In genomic region chr3L:18114038-18114926, dm6 we compare ENCODE assay signal across 1 fruit fly cellular context.
A peak's percentile ranks its signal among the peaks of the same experiment; 100 is the strongest.
TF ChIP-seq lines count a peak whose summit lies in the region.

No protein-coding gene starts in this region.

TF ChIP-seq in whole organism, embryonic, 481 proteins besides CTCF, POLR2A, EP300 and RAD21 (continued from another document and continues in another):
- no peak for TF ChIP-seq hth (optimal IDR thresholded peaks at IDR 0.05; lab: Kevin White, UChicago)
- no peak for TF ChIP-seq ind (GFP tag; optimal IDR thresholded peaks at IDR 0.05; lab: Kevin White, UChicago)
- TF ChIP-seq NC2β (GFP tag; optimal IDR thresholded peaks at IDR 0.05; lab: Kevin White, UChicago) = no peak
- TF ChIP-seq CG15269 (tag; optimal IDR thresholded peaks at IDR 0.05; lab: Kevin White, UChicago) = peak; percentile 73
- TF ChIP-seq Sox100B (GFP tag; optimal IDR thresholded peaks at IDR 0.05; lab: Kevin White, UChicago) = peak; percentile 56
- TF ChIP-seq BEAF-32 (GFP tag; optimal IDR thresholded peaks at IDR 0.05; lab: Kevin White, UChicago) = no peak
- TF ChIP-seq croc (GFP tag; conservative IDR thresholded peaks at IDR 0.05; lab: Robert Waterston, UW) = no peak
- TF ChIP-seq Dad (GFP tag; optimal IDR thresholded peaks at IDR 0.05; lab: Kevin White, UChicago) = no peak
- no peak for TF ChIP-seq CG3995 (GFP tag; optimal IDR thresholded peaks at IDR 0.05; lab: Kevin White, UChicago)
- no peak for TF ChIP-seq CG9215 (GFP tag; IDR thresholded peaks at IDR 0.05; lab: Robert Waterston, UW)
- no peak for TF ChIP-seq fru (optimal IDR thresholded peaks at IDR 0.05; lab: Kevin White, UChicago)
- TF ChIP-seq org-1 (GFP tag; optimal IDR thresholded peaks at IDR 0.05; lab: Kevin White, UChicago) = no peak
- TF ChIP-seq Atf3 (GFP tag; optimal IDR thresholded peaks at IDR 0.05; lab: Kevin White, UChicago) = no peak
- no peak for TF ChIP-seq CG13775 (GFP tag; optimal IDR thresholded peaks at IDR 0.05; lab: Kevin White, UChicago)
- peak; percentile 67 for TF ChIP-seq dysf (GFP tag; IDR thresholded peaks at IDR 0.05; lab: Robert Waterston, UW)
- TF ChIP-seq Taf1 (GFP tag; IDR thresholded peaks at IDR 0.05; lab: Robert Waterston, UW) = 0 out of 2 replicates have a peak, but pooled peaks have one; percentile 26
- TF ChIP-seq Ets97D (GFP tag; optimal IDR thresholded peaks at IDR 0.05; lab: Kevin White, UChicago) = peak; percentile 13
- no peak for TF ChIP-seq z (GFP tag; IDR thresholded peaks at IDR 0.05; lab: Robert Waterston, UW)
- TF ChIP-seq her (GFP tag; optimal IDR thresholded peaks at IDR 0.05; lab: Kevin White, UChicago) = peak; percentile 69
- peak; percentile 84 for TF ChIP-seq lab (GFP tag; optimal IDR thresholded peaks at IDR 0.05; lab: Kevin White, UChicago)
- peak; percentile 49 for TF ChIP-seq CG1233 (GFP tag; optimal IDR thresholded peaks at IDR 0.05; lab: Kevin White, UChicago)
- no peak for TF ChIP-seq sc (optimal IDR thresholded peaks at IDR 0.05; lab: Kevin White, UChicago)
- TF ChIP-seq sc (GFP tag; optimal IDR thresholded peaks at IDR 0.05; lab: Kevin White, UChicago) = no peak
- TF ChIP-seq tgo (GFP tag; IDR thresholded peaks at IDR 0.05; lab: Robert Waterston, UW) = peak; percentile 22; the same call in 2 of the 3 replicates
- TF ChIP-seq CG33557 (GFP tag; optimal IDR thresholded peaks at IDR 0.05; lab: Kevin White, UChicago) = no peak
- TF ChIP-seq kni (GFP tag; optimal IDR thresholded peaks at IDR 0.05; lab: Kevin White, UChicago) = peak; percentile 26
- no peak for TF ChIP-seq Hr78 (GFP tag; optimal IDR thresholded peaks at IDR 0.05; lab: Kevin White, UChicago)
- TF ChIP-seq HmgD (GFP tag; optimal IDR thresholded peaks at IDR 0.05; lab: Kevin White, UChicago) = peak; percentile 43
- TF ChIP-seq shn (GFP tag; optimal IDR thresholded peaks at IDR 0.05; lab: Kevin White, UChicago) = no peak
- no peak for TF ChIP-seq CG1647 (GFP tag; optimal IDR thresholded peaks at IDR 0.05; lab: Kevin White, UChicago)
- no peak for TF ChIP-seq unc-4 (GFP tag; IDR thresholded peaks at IDR 0.05; lab: Robert Waterston, UW; ENCODE audit: partially characterized antibody)
- TF ChIP-seq Ravus (GFP tag; IDR thresholded peaks at IDR 0.05; lab: Robert Waterston, UW) = no peak
- no peak for TF ChIP-seq CG18476 (GFP tag; optimal IDR thresholded peaks at IDR 0.05; lab: Kevin White, UChicago)
- TF ChIP-seq Sox102F (GFP tag; optimal IDR thresholded peaks at IDR 0.05; lab: Kevin White, UChicago) = peak; percentile 76
- TF ChIP-seq Eip74EF (GFP tag; optimal IDR thresholded peaks at IDR 0.05; lab: Kevin White, UChicago) = peak in 1 of 2 experiments; percentile 66
- TF ChIP-seq fd3F (GFP tag; optimal IDR thresholded peaks at IDR 0.05; lab: Kevin White, UChicago) = peak; percentile 22
- peak in 1 of 3 experiments; percentile 10 for TF ChIP-seq lola (GFP tag; optimal IDR thresholded peaks at IDR 0.05; lab: Kevin White, UChicago)
- peak; percentile 59 for TF ChIP-seq PHDP (tag; optimal IDR thresholded peaks at IDR 0.05; lab: Kevin White, UChicago)
- peak; percentile 61; the same call in 1 of the 2 replicates for TF ChIP-seq Atf6 (GFP tag; IDR thresholded peaks at IDR 0.05; lab: Robert Waterston, UW)
- TF ChIP-seq MTF-1 (GFP tag; optimal IDR thresholded peaks at IDR 0.05; lab: Kevin White, UChicago; ENCODE audit: borderline replicate concordance) = peak; percentile 55
- peak; percentile 73 for TF ChIP-seq fd64A (GFP tag; optimal IDR thresholded peaks at IDR 0.05; lab: Kevin White, UChicago)
- TF ChIP-seq CoRest (tag; optimal IDR thresholded peaks at IDR 0.05; lab: Kevin White, UChicago) = peak; percentile 64
- TF ChIP-seq CG11560 (tag; IDR thresholded peaks at IDR 0.05; lab: Robert Waterston, UW) = no peak
- no peak for TF ChIP-seq CG4854 (GFP tag; optimal IDR thresholded peaks at IDR 0.05; lab: Kevin White, UChicago)
- no peak for TF ChIP-seq CG1602 (GFP tag; optimal IDR thresholded peaks at IDR 0.05; lab: Kevin White, UChicago)
- no peak for TF ChIP-seq tio (GFP tag; optimal IDR thresholded peaks at IDR 0.05; lab: Kevin White, UChicago)
- no peak for TF ChIP-seq CG4617 (GFP tag; optimal IDR thresholded peaks at IDR 0.05; lab: Kevin White, UChicago; ENCODE audit: borderline replicate concordance)
- TF ChIP-seq peb (GFP tag; IDR thresholded peaks at IDR 0.05; lab: Robert Waterston, UW) = no peak
- TF ChIP-seq ash1 (GFP tag; optimal IDR thresholded peaks at IDR 0.05; lab: Kevin White, UChicago) = peak; percentile 6
- TF ChIP-seq ems (GFP tag; optimal IDR thresholded peaks at IDR 0.05; lab: Kevin White, UChicago) = peak; percentile 3
- no peak for TF ChIP-seq ab (GFP tag; optimal IDR thresholded peaks at IDR 0.05; lab: Kevin White, UChicago)
- no peak for TF ChIP-seq CG7963 (GFP tag; IDR thresholded peaks at IDR 0.05; lab: Robert Waterston, UW; ENCODE audit: partially characterized antibody)
- no peak for TF ChIP-seq CG43689 (GFP tag; IDR thresholded peaks at IDR 0.05; lab: Robert Waterston, UW)
- TF ChIP-seq CG15514 (GFP tag; optimal IDR thresholded peaks at IDR 0.05; lab: Kevin White, UChicago) = peak; percentile 87
- no peak for TF ChIP-seq esg (GFP tag; conservative IDR thresholded peaks at IDR 0.05; lab: Robert Waterston, UW)
- peak; percentile 53 for TF ChIP-seq CG9437 (GFP tag; optimal IDR thresholded peaks at IDR 0.05; lab: Kevin White, UChicago)
- TF ChIP-seq abd-A (tag; optimal IDR thresholded peaks at IDR 0.05; lab: Kevin White, UChicago) = no peak
- TF ChIP-seq Dip2 (GFP tag; IDR thresholded peaks at IDR 0.05; lab: Robert Waterston, UW) = no peak
- TF ChIP-seq CG1603 (tag; optimal IDR thresholded peaks at IDR 0.05; lab: Kevin White, UChicago) = peak; percentile 37
- no peak for TF ChIP-seq da (GFP tag; optimal IDR thresholded peaks at IDR 0.05; lab: Kevin White, UChicago)
- peak; percentile 61 for TF ChIP-seq CG6765 (GFP tag; optimal IDR thresholded peaks at IDR 0.05; lab: Kevin White, UChicago)
- no peak for TF ChIP-seq CG7786 (GFP tag; optimal IDR thresholded peaks at IDR 0.05; lab: Kevin White, UChicago)
- TF ChIP-seq otp (GFP tag; IDR thresholded peaks at IDR 0.05; lab: Robert Waterston, UW) = no peak
- TF ChIP-seq nom (GFP tag; optimal IDR thresholded peaks at IDR 0.05; lab: Kevin White, UChicago) = peak; percentile 3
- TF ChIP-seq ase (GFP tag; IDR thresholded peaks at IDR 0.05; lab: Robert Waterston, UW) = no peak; the same call in 1 of the 3 replicates
- TF ChIP-seq CG34376 (GFP tag; optimal IDR thresholded peaks at IDR 0.05; lab: Kevin White, UChicago) = peak; percentile 78
- TF ChIP-seq Med (GFP tag; lab: Kevin White, UChicago) = peak; percentile 92
- peak; percentile 0 for TF ChIP-seq maf-S (GFP tag; optimal IDR thresholded peaks at IDR 0.05; lab: Kevin White, UChicago)
- no peak for TF ChIP-seq yki (optimal IDR thresholded peaks at IDR 0.05; lab: Kevin White, UChicago)
- TF ChIP-seq sisA (GFP tag; IDR thresholded peaks at IDR 0.05; lab: Robert Waterston, UW) = no peak
- no peak for TF ChIP-seq CG9609 (GFP tag; optimal IDR thresholded peaks at IDR 0.05; lab: Kevin White, UChicago)
- no peak for TF ChIP-seq CG17568 (GFP tag; optimal IDR thresholded peaks at IDR 0.05; lab: Kevin White, UChicago)
- TF ChIP-seq CG8359 (GFP tag; optimal IDR thresholded peaks at IDR 0.05; lab: Kevin White, UChicago; ENCODE audit: borderline replicate concordance) = no peak
- TF ChIP-seq tup (GFP tag; optimal IDR thresholded peaks at IDR 0.05; lab: Kevin White, UChicago) = no peak
- no peak for TF ChIP-seq CG12155 (GFP tag; optimal IDR thresholded peaks at IDR 0.05; lab: Kevin White, UChicago)
- no peak for TF ChIP-seq crp (GFP tag; optimal IDR thresholded peaks at IDR 0.05; lab: Kevin White, UChicago)
- no peak for TF ChIP-seq nerfin-1 (tag; optimal IDR thresholded peaks at IDR 0.05; lab: Kevin White, UChicago)
- no peak for TF ChIP-seq inv (GFP tag; IDR thresholded peaks at IDR 0.05; lab: Robert Waterston, UW; ENCODE audit: partially characterized antibody)
- TF ChIP-seq CG10431 (GFP tag; optimal IDR thresholded peaks at IDR 0.05; lab: Kevin White, UChicago) = peak; percentile 95
- no peak for TF ChIP-seq dpn (GFP tag; optimal IDR thresholded peaks at IDR 0.05; lab: Kevin White, UChicago)
- peak; percentile 75 for TF ChIP-seq caup (GFP tag; optimal IDR thresholded peaks at IDR 0.05; lab: Kevin White, UChicago; ENCODE audit: severe bottlenecking)
- no peak for TF ChIP-seq Six4 (GFP tag; optimal IDR thresholded peaks at IDR 0.05; lab: Kevin White, UChicago)
- no peak for TF ChIP-seq jumu (GFP tag; optimal IDR thresholded peaks at IDR 0.05; lab: Kevin White, UChicago)
- TF ChIP-seq Dip3 (GFP tag; optimal IDR thresholded peaks at IDR 0.05; lab: Kevin White, UChicago) = no peak
- no peak for TF ChIP-seq CG2889 (GFP tag; IDR thresholded peaks at IDR 0.05; lab: Robert Waterston, UW)
- TF ChIP-seq CG6272 (GFP tag; IDR thresholded peaks at IDR 0.05; lab: Robert Waterston, UW) = no peak
- TF ChIP-seq Deaf1 (tag; optimal IDR thresholded peaks at IDR 0.05; lab: Kevin White, UChicago) = no peak
- no peak for TF ChIP-seq danr (GFP tag; IDR thresholded peaks at IDR 0.05; lab: Robert Waterston, UW)
- TF ChIP-seq GATAe (GFP tag; conservative IDR thresholded peaks at IDR 0.05; lab: Robert Waterston, UW) = no peak
- TF ChIP-seq sens (GFP tag; lab: Kevin White, UChicago) = peak; percentile 85
- no peak for TF ChIP-seq az2 (GFP tag; optimal IDR thresholded peaks at IDR 0.05; lab: Kevin White, UChicago)
- peak; percentile 39; the same call in 1 of the 2 replicates for TF ChIP-seq CG4730 (GFP tag; IDR thresholded peaks at IDR 0.05; lab: Robert Waterston, UW)
- TF ChIP-seq Doc3 (GFP tag; IDR thresholded peaks at IDR 0.05; lab: Robert Waterston, UW; ENCODE audit: partially characterized antibody) = no peak
- TF ChIP-seq Adf1 (GFP tag; IDR thresholded peaks at IDR 0.05; lab: Robert Waterston, UW) = peak; percentile 24; the same call in 1 of the 2 replicates
- TF ChIP-seq CG3407 (GFP tag; optimal IDR thresholded peaks at IDR 0.05; lab: Kevin White, UChicago) = no peak
- TF ChIP-seq corto (GFP tag; optimal IDR thresholded peaks at IDR 0.05; lab: Kevin White, UChicago) = no peak
- no peak for TF ChIP-seq hkb (optimal IDR thresholded peaks at IDR 0.05; lab: Kevin White, UChicago)
- TF ChIP-seq hkb (GFP tag; IDR thresholded peaks at IDR 0.05; lab: Robert Waterston, UW) = peak; percentile 53; the same call in 1 of the 2 replicates
- peak; percentile 15 for TF ChIP-seq CG17912 (GFP tag; optimal IDR thresholded peaks at IDR 0.05; lab: Kevin White, UChicago)
- peak; percentile 26 for TF ChIP-seq CG8089 (GFP tag; optimal IDR thresholded peaks at IDR 0.05; lab: Kevin White, UChicago)
- peak; percentile 97 for TF ChIP-seq CG14965 (GFP tag; optimal IDR thresholded peaks at IDR 0.05; lab: Kevin White, UChicago; ENCODE audit: borderline replicate concordance)
- TF ChIP-seq zen2 (GFP tag; IDR thresholded peaks at IDR 0.05; lab: Robert Waterston, UW; ENCODE audit: partially characterized antibody) = no peak
- peak in 1 of 2 experiments; percentile 82 for TF ChIP-seq Hr51 (GFP tag; optimal IDR thresholded peaks at IDR 0.05; lab: Kevin White, UChicago)
- TF ChIP-seq Vsx1 (GFP tag; optimal IDR thresholded peaks at IDR 0.05; lab: Kevin White, UChicago) = no peak
- no peak for TF ChIP-seq MESR4 (GFP tag; optimal IDR thresholded peaks at IDR 0.05; lab: Kevin White, UChicago)
- TF ChIP-seq CG18599 (GFP tag; optimal IDR thresholded peaks at IDR 0.05; lab: Kevin White, UChicago) = peak; percentile 79
- TF ChIP-seq CG15479 (GFP tag; optimal IDR thresholded peaks at IDR 0.05; lab: Kevin White, UChicago) = no peak
- TF ChIP-seq CG3838 (GFP tag; optimal IDR thresholded peaks at IDR 0.05; lab: Kevin White, UChicago) = no peak
- no peak; the same call in 2 of the 3 replicates for TF ChIP-seq sr (GFP tag; IDR thresholded peaks at IDR 0.05; lab: Robert Waterston, UW)
- TF ChIP-seq twi (tag; optimal IDR thresholded peaks at IDR 0.05; lab: Kevin White, UChicago) = no peak
- TF ChIP-seq CG17186 (GFP tag; optimal IDR thresholded peaks at IDR 0.05; lab: Kevin White, UChicago) = no peak
- no peak for TF ChIP-seq klu (GFP tag; IDR thresholded peaks at IDR 0.05; lab: Robert Waterston, UW)
- TF ChIP-seq emc (GFP tag; optimal IDR thresholded peaks at IDR 0.05; lab: Kevin White, UChicago) = no peak
- TF ChIP-seq MBD-R2 (GFP tag; IDR thresholded peaks at IDR 0.05; lab: Robert Waterston, UW) = no peak; the same call in 1 of the 2 replicates
- peak; percentile 50 for TF ChIP-seq Side (GFP tag; optimal IDR thresholded peaks at IDR 0.05; lab: Kevin White, UChicago)
- TF ChIP-seq tna (GFP tag; IDR thresholded peaks at IDR 0.05; lab: Robert Waterston, UW; ENCODE audit: partially characterized antibody) = peak; percentile 42; the same call in 1 of the 2 replicates
- TF ChIP-seq pfk (GFP tag; optimal IDR thresholded peaks at IDR 0.05; lab: Kevin White, UChicago) = no peak
- peak; percentile 62; the same call in 1 of the 2 replicates for TF ChIP-seq CG5953 (GFP tag; IDR thresholded peaks at IDR 0.05; lab: Robert Waterston, UW)
- no peak for TF ChIP-seq Nf-YA (GFP tag; IDR thresholded peaks at IDR 0.05; lab: Robert Waterston, UW)
- peak; percentile 33 for TF ChIP-seq Hr3 (GFP tag; optimal IDR thresholded peaks at IDR 0.05; lab: Kevin White, UChicago)
- TF ChIP-seq zen (tag; optimal IDR thresholded peaks at IDR 0.05; lab: Kevin White, UChicago) = no peak
- peak; percentile 1 for TF ChIP-seq sqz (GFP tag; optimal IDR thresholded peaks at IDR 0.05; lab: Kevin White, UChicago)
- no peak for TF ChIP-seq Poxn (GFP tag; IDR thresholded peaks at IDR 0.05; lab: Robert Waterston, UW)
- no peak; the same call in 1 of the 2 replicates for TF ChIP-seq CG6689 (GFP tag; IDR thresholded peaks at IDR 0.05; lab: Robert Waterston, UW)
- no peak for TF ChIP-seq pan (optimal IDR thresholded peaks at IDR 0.05; lab: Kevin White, UChicago)
- no peak for TF ChIP-seq pan (GFP tag; optimal IDR thresholded peaks at IDR 0.05 in 1 of 2, IDR thresholded peaks at IDR 0.05 in 1 of 2)
- TF ChIP-seq Doc2 (GFP tag; IDR thresholded peaks at IDR 0.05; lab: Robert Waterston, UW) = no peak
- no peak for TF ChIP-seq disco-r (GFP tag; optimal IDR thresholded peaks at IDR 0.05; lab: Kevin White, UChicago)
- no peak for TF ChIP-seq D (optimal IDR thresholded peaks at IDR 0.05; lab: Kevin White, UChicago)
- TF ChIP-seq D (GFP tag; optimal IDR thresholded peaks at IDR 0.05; lab: Kevin White, UChicago) = no peak
- no peak for TF ChIP-seq dati (GFP tag; IDR thresholded peaks at IDR 0.05; lab: Robert Waterston, UW)
- no peak for TF ChIP-seq insv (GFP tag; optimal IDR thresholded peaks at IDR 0.05; lab: Kevin White, UChicago)
- no peak for TF ChIP-seq CG11723 (GFP tag; optimal IDR thresholded peaks at IDR 0.05; lab: Kevin White, UChicago)
- no peak for TF ChIP-seq lilli (GFP tag; optimal IDR thresholded peaks at IDR 0.05; lab: Kevin White, UChicago)
